Worm (Caenorhabditis elegans) whole organism, L4 larva: Measurements from ENCODE around the gene T08D10.5.

ENCODE experiments used
- D1046.2 ChIP-seq: fragments of 200-800 bp; sonication (Bioruptor generic); IDR thresholded peaks from 2 replicates; pipeline ENCODE4 v1.3.6; 2022; ENCODE audit warnings: missing genetic modification characterization, missing compliant biosample characterization
- F10B5.3 ChIP-seq: sonication (generic microtip); optimal IDR thresholded peaks from 2 replicates; lab custom pipeline; 2016; ENCODE audit warnings: mild to moderate bottlenecking, missing genetic modification characterization, missing compliant biosample characterization
- F26F4.8 ChIP-seq: fragments of 200-800 bp; sonication (Bioruptor generic); conservative IDR thresholded peaks from 2 replicates; pipeline ENCODE4 v1.3.6; 2022; ENCODE audit warnings: missing genetic modification characterization, missing compliant biosample characterization
- F37D6.2 ChIP-seq: sonication (generic microtip); optimal IDR thresholded peaks from 2 replicates; lab custom pipeline; 2016; ENCODE audit warnings: mild to moderate bottlenecking, missing genetic modification characterization, missing compliant biosample characterization
- F49E8.2 ChIP-seq: sonication (generic microtip); optimal IDR thresholded peaks from 2 replicates; lab custom pipeline; 2016; ENCODE audit warnings: missing compliant biosample characterization, mild to moderate bottlenecking, missing genetic modification characterization, borderline replicate concordance
- T20F7.1 ChIP-seq: fragments of 200-800 bp; sonication (Bioruptor generic); optimal IDR thresholded peaks from 2 replicates; lab custom pipeline; 2018; ENCODE audit warnings: mild to moderate bottlenecking, missing genetic modification characterization, missing compliant biosample characterization
- T26A8.4 ChIP-seq: fragments of 200-800 bp; sonication (Bioruptor generic); IDR thresholded peaks from 2 replicates; pipeline ENCODE4 v1.3.6; 2022; ENCODE audit warnings: missing genetic modification characterization, missing compliant biosample characterization
- Y75B8A.6 ChIP-seq: fragments of 200-800 bp; sonication (Bioruptor generic); IDR thresholded peaks from 2 replicates; pipeline ENCODE4 v1.3.6; 2022; ENCODE audit warnings: missing genetic modification reagents, missing genetic modification characterization, missing compliant biosample characterization
- ZK337.2 ChIP-seq: fragments of 200-800 bp; sonication (Bioruptor generic); IDR thresholded peaks from 2 replicates; pipeline ENCODE4 v1.3.6; 2022; ENCODE audit warnings: missing genetic modification reagents, missing genetic modification characterization, missing compliant biosample characterization
- ZK546.5 ChIP-seq, 2 experiments: sonication (generic microtip); optimal IDR thresholded peaks; 2 replicates each; lab custom pipeline; 2017; ENCODE audit warnings: missing biosample characterization in 2 of 2, missing genetic modification characterization in 2 of 2
- aha-1 ChIP-seq: fragments of 150-350 bp; peaks from one replicate; lab custom pipeline; 2014; ENCODE audit warnings: missing biosample characterization, missing genetic modification characterization
- arid-1 ChIP-seq: fragments of 200-800 bp; sonication (Bioruptor generic); conservative IDR thresholded peaks from 2 replicates; pipeline ENCODE4 v1.3.6; 2022; ENCODE audit warnings: missing genetic modification reagents, missing genetic modification characterization, missing compliant biosample characterization
- ctbp-1 ChIP-seq: fragments of 200-800 bp; sonication (Bioruptor generic); IDR thresholded peaks from 2 replicates; pipeline ENCODE4 v1.3.6; 2022; ENCODE audit warnings: missing genetic modification reagents, missing genetic modification characterization, missing compliant biosample characterization
- daf-16 ChIP-seq, 3 experiments: sonication (generic microtip); optimal IDR thresholded peaks; 2 replicates each; lab custom pipeline; 2016 to 2017; ENCODE audit warnings: missing genetic modification characterization in 3 of 3, missing genetic modification reagents in 3 of 3, mild to moderate bottlenecking in 2 of 3, missing compliant biosample characterization in 2 of 3, missing biosample characterization in 1 of 3, moderate library complexity in 1 of 3
- daf-19 ChIP-seq: fragments of 200-800 bp; sonication (Bioruptor generic); conservative IDR thresholded peaks from 2 replicates; pipeline ENCODE4 v1.3.6; 2022; ENCODE audit warnings: missing genetic modification characterization, missing compliant biosample characterization
- dmd-6 ChIP-seq: fragments of 200-800 bp; sonication (Bioruptor generic); IDR thresholded peaks from 2 replicates; pipeline ENCODE4 v1.3.6; 2022; ENCODE audit warnings: missing genetic modification reagents, missing genetic modification characterization, missing compliant biosample characterization
- dmd-9 ChIP-seq: fragments of 200-800 bp; sonication (Bioruptor generic); IDR thresholded peaks from 2 replicates; pipeline ENCODE4 v1.3.6; 2022; ENCODE audit warnings: missing genetic modification reagents, missing genetic modification characterization, missing compliant biosample characterization
- dve-1 ChIP-seq: sonication (generic microtip); optimal IDR thresholded peaks from 2 replicates; lab custom pipeline; 2017; ENCODE audit warnings: antibody characterized with exemption, mild to moderate bottlenecking, missing genetic modification characterization, missing compliant biosample characterization; ENCODE audit not compliant: insufficient read depth
- egl-43 ChIP-seq: fragments of 200-800 bp; sonication (Bioruptor generic); IDR thresholded peaks from 2 replicates; pipeline ENCODE4 v1.3.6; 2022; ENCODE audit warnings: missing genetic modification reagents, missing genetic modification characterization, missing compliant biosample characterization
- fkh-10 ChIP-seq: fragments of 150-350 bp; optimal IDR thresholded peaks from 2 replicates; lab custom pipeline; 2014; ENCODE audit warnings: missing biosample characterization, missing genetic modification reagents, missing genetic modification characterization
- hlh-11 ChIP-seq: fragments of 200-800 bp; sonication (Bioruptor generic); optimal IDR thresholded peaks from 2 replicates; lab custom pipeline; 2018; ENCODE audit warnings: mild to moderate bottlenecking, missing genetic modification characterization, missing compliant biosample characterization
- lin-1 ChIP-seq: fragments of 200-800 bp; sonication (Bioruptor generic); IDR thresholded peaks from 2 replicates; pipeline ENCODE4 v1.3.6; 2022; ENCODE audit warnings: missing genetic modification reagents, missing genetic modification characterization, missing compliant biosample characterization
- lin-13 ChIP-seq: fragments of 150-350 bp; optimal IDR thresholded peaks from 2 replicates; lab custom pipeline; 2014; ENCODE audit warnings: missing biosample characterization, missing genetic modification reagents, missing genetic modification characterization
- lin-29 ChIP-seq: fragments of 200-800 bp; sonication (Bioruptor generic); IDR thresholded peaks from 2 replicates; pipeline ENCODE4 v1.3.6; 2022; ENCODE audit warnings: missing genetic modification reagents, missing genetic modification characterization, missing compliant biosample characterization
- madf-9 ChIP-seq: fragments of 200-800 bp; sonication (Bioruptor generic); conservative IDR thresholded peaks from 2 replicates; pipeline ENCODE4 v1.3.6; 2022; ENCODE audit warnings: missing genetic modification reagents, missing genetic modification characterization, missing compliant biosample characterization
- mdt-29 ChIP-seq: fragments of 200-800 bp; sonication (Bioruptor generic); IDR thresholded peaks from 2 replicates; pipeline ENCODE4 v1.3.6; 2022; ENCODE audit warnings: missing genetic modification reagents, missing genetic modification characterization, missing compliant biosample characterization
- mes-2 ChIP-seq: sonication (generic microtip); optimal IDR thresholded peaks from 2 replicates; lab custom pipeline; 2016; ENCODE audit warnings: missing genotype, mild to moderate bottlenecking, missing genetic modification characterization, missing compliant biosample characterization; ENCODE audit not compliant: poor library complexity, severe bottlenecking
- nhr-102 ChIP-seq: sonication (generic microtip); optimal IDR thresholded peaks from 2 replicates; lab custom pipeline; 2016; ENCODE audit warnings: mild to moderate bottlenecking, missing genetic modification characterization, moderate library complexity, missing compliant biosample characterization
- nhr-111 ChIP-seq: fragments of 200-800 bp; sonication (Bioruptor generic); optimal IDR thresholded peaks from 2 replicates; lab custom pipeline; 2018; ENCODE audit warnings: mild to moderate bottlenecking, missing genetic modification characterization, missing compliant biosample characterization
- nhr-237 ChIP-seq: sonication (generic microtip); optimal IDR thresholded peaks from 2 replicates; lab custom pipeline; 2017; ENCODE audit warnings: missing biosample characterization, missing genetic modification characterization
- nhr-25 ChIP-seq: sonication (generic microtip); optimal IDR thresholded peaks from 2 replicates; lab custom pipeline; 2017; ENCODE audit warnings: missing genetic modification characterization, mild to moderate bottlenecking, missing compliant biosample characterization, antibody characterized with exemption, moderate library complexity, borderline replicate concordance; ENCODE audit not compliant: insufficient read depth
- nhr-28 ChIP-seq: fragments of 150-350 bp; optimal IDR thresholded peaks from 2 replicates; lab custom pipeline; 2014; ENCODE audit warnings: missing biosample characterization, missing genetic modification characterization
- nhr-41 ChIP-seq: fragments of 200-800 bp; sonication (Bioruptor generic); IDR thresholded peaks from 2 replicates; pipeline ENCODE4 v1.3.6; 2022; ENCODE audit warnings: missing genetic modification reagents, missing genetic modification characterization, missing compliant biosample characterization
- nhr-48 ChIP-seq: sonication (generic microtip); optimal IDR thresholded peaks from 2 replicates; lab custom pipeline; 2016; ENCODE audit warnings: mild to moderate bottlenecking, missing genetic modification characterization, missing compliant biosample characterization
- nhr-6 ChIP-seq: fragments of 150-350 bp; optimal IDR thresholded peaks from 2 replicates; lab custom pipeline; 2014; ENCODE audit warnings: missing biosample characterization, missing genetic modification characterization
- nhr-77 ChIP-seq: fragments of 150-350 bp; optimal IDR thresholded peaks from 2 replicates; lab custom pipeline; 2014; ENCODE audit warnings: missing biosample characterization, missing genetic modification characterization
- pha-4 ChIP-seq, 2 experiments: fragments of 150-350 bp in 1 of 2; fragments of 200-800 bp in 1 of 2; sonication (Bioruptor generic) in 1 of 2; IDR thresholded peaks in 1 of 2; optimal IDR thresholded peaks in 1 of 2; 2 replicates each; pipeline versions ENCODE4 v1.3.6 to Lab custom; 2014 to 2022; ENCODE audit warnings: missing genetic modification characterization in 2 of 2, missing genetic modification reagents in 2 of 2, missing biosample characterization in 1 of 2, missing compliant biosample characterization in 1 of 2
- php-3 ChIP-seq: fragments of 200-800 bp; sonication (Bioruptor generic); IDR thresholded peaks from 2 replicates; pipeline ENCODE4 v1.3.6; 2022; ENCODE audit warnings: missing genetic modification reagents, missing genetic modification characterization, missing compliant biosample characterization
- saeg-2 ChIP-seq: fragments of 200-800 bp; sonication (Bioruptor generic); IDR thresholded peaks from 2 replicates; pipeline ENCODE4 v1.3.6; 2022; ENCODE audit warnings: missing genetic modification reagents, missing genetic modification characterization, missing compliant biosample characterization
- set-16 ChIP-seq: fragments of 200-800 bp; sonication (Bioruptor generic); IDR thresholded peaks from 2 replicates; pipeline ENCODE4 v1.3.6; 2022; ENCODE audit warnings: missing genetic modification reagents, missing genetic modification characterization, missing compliant biosample characterization
- snpc-1.2 ChIP-seq: fragments of 200-800 bp; sonication (Bioruptor generic); IDR thresholded peaks from 2 replicates; pipeline ENCODE4 v1.3.6; 2022; ENCODE audit warnings: missing genetic modification reagents, missing genetic modification characterization, missing compliant biosample characterization
- spr-3 ChIP-seq: fragments of 200-800 bp; sonication (Bioruptor generic); optimal IDR thresholded peaks from 2 replicates; lab custom pipeline; 2018; ENCODE audit warnings: mild to moderate bottlenecking, missing genetic modification characterization, missing compliant biosample characterization
- tag-97 ChIP-seq: fragments of 200-800 bp; sonication (Bioruptor generic); IDR thresholded peaks from 2 replicates; pipeline ENCODE4 v1.3.6; 2022; ENCODE audit warnings: missing genetic modification characterization, missing compliant biosample characterization
- tra-1 ChIP-seq: fragments of 200-800 bp; sonication (Bioruptor generic); IDR thresholded peaks from 2 replicates; pipeline ENCODE4 v1.3.6; 2022; ENCODE audit warnings: missing genetic modification reagents, missing genetic modification characterization, missing compliant biosample characterization
- unc-130 ChIP-seq: sonication (generic microtip); optimal IDR thresholded peaks from 2 replicates; lab custom pipeline; 2016; ENCODE audit warnings: missing genetic modification reagents, missing genetic modification characterization, missing compliant biosample characterization
- unc-62 ChIP-seq, 3 experiments: fragments of 150-350 bp in 1 of 3; sonication (generic microtip); optimal IDR thresholded peaks in 2 of 3; peaks in 1 of 3; 1 replicate in 1 of 3; 2 replicates in 2 of 3; lab custom pipeline; 2014 to 2017; ENCODE audit warnings: missing biosample characterization in 3 of 3, missing genetic modification characterization in 3 of 3, missing genetic modification reagents in 3 of 3, missing genotype in 1 of 3
- vab-7 ChIP-seq: fragments of 200-800 bp; sonication (Bioruptor generic); IDR thresholded peaks from 2 replicates; pipeline ENCODE4 v1.3.6; 2022; ENCODE audit warnings: missing genetic modification reagents, missing genetic modification characterization, missing compliant biosample characterization

The T08D10.5 gene

ce11 chrX:11993327-11993726 lies 36.0 kb downstream of the T08D10.5 start:
- no peak for TF ChIP-seq ZK546.5 (tag; optimal IDR thresholded peaks at IDR 0.05; lab: Kevin White, UChicago)
- 0 out of 2 replicates have a peak, but pooled peaks have one; percentile 18 for TF ChIP-seq madf-9 (GFP tag; lab: Robert Waterston, UW)
- no peak for TF ChIP-seq F49E8.2 (tag; lab: Kevin White, UChicago)
- TF ChIP-seq unc-62 (GFP tag; optimal IDR thresholded peaks at IDR 0.05 in 1 of 2; lab: Kevin White, UChicago), result no peak
- TF ChIP-seq unc-62 (tag; optimal IDR thresholded peaks at IDR 0.05; lab: Kevin White, UChicago), result no peak
- TF ChIP-seq ZK337.2, result peak; percentile 28; the same call in 1 of the 2 replicates
- peak; percentile 10 for TF ChIP-seq lin-13 (GFP tag; lab: Kevin White, UChicago)
- TF ChIP-seq F26F4.8 (GFP tag; lab: Robert Waterston, UW), result no peak
- no peak for TF ChIP-seq fkh-10
- TF ChIP-seq lin-29, result 0 out of 2 replicates have a peak, but pooled peaks have one; percentile 34
- peak; percentile 48 for TF ChIP-seq mes-2
- TF ChIP-seq mdt-29 (GFP tag; lab: Robert Waterston, UW), result 0 out of 2 replicates have a peak, but pooled peaks have one; percentile 22
- TF ChIP-seq tra-1 (GFP tag; lab: Robert Waterston, UW), result 0 out of 2 replicates have a peak, but pooled peaks have one; percentile 24
- 0 out of 2 replicates have a peak, but pooled peaks have one; percentile 31 for TF ChIP-seq lin-1 (GFP tag; lab: Robert Waterston, UW)
- no peak for TF ChIP-seq unc-130 (GFP tag; lab: Kevin White, UChicago)
- TF ChIP-seq daf-16 (GFP tag; optimal IDR thresholded peaks at IDR 0.05; lab: Kevin White, UChicago), result peak in 1 of 2 experiments; percentile 18
- peak; percentile 73 for TF ChIP-seq daf-16 (tag; optimal IDR thresholded peaks at IDR 0.05; lab: Kevin White, UChicago)
- no peak for TF ChIP-seq nhr-77 (tag; lab: Kevin White, UChicago)
- TF ChIP-seq dve-1 (tag; lab: Kevin White, UChicago), result peak; percentile 11
- no peak for TF ChIP-seq nhr-28 (tag; lab: Kevin White, UChicago)
- peak; percentile 4 for TF ChIP-seq hlh-11
- TF ChIP-seq saeg-2 (GFP tag; lab: Robert Waterston, UW), result no peak
- TF ChIP-seq pha-4 (GFP tag; IDR thresholded peaks at IDR 0.05; lab: Robert Waterston, UW), result peak; percentile 60
- TF ChIP-seq pha-4 (tag; optimal IDR thresholded peaks at IDR 0.05; lab: Kevin White, UChicago), result no peak
- TF ChIP-seq aha-1, result peak; percentile 17
- TF ChIP-seq dmd-9 (GFP tag; lab: Robert Waterston, UW), result peak; percentile 57; the same call in 1 of the 2 replicates
- peak; percentile 64 for TF ChIP-seq arid-1
- peak; percentile 79 for TF ChIP-seq snpc-1.2 (GFP tag; lab: Robert Waterston, UW)
- no peak for TF ChIP-seq nhr-102 (tag; lab: Kevin White, UChicago)
- TF ChIP-seq dmd-6 (GFP tag; lab: Robert Waterston, UW), result 0 out of 2 replicates have a peak, but pooled peaks have one; percentile 10
- TF ChIP-seq daf-19 (GFP tag; lab: Robert Waterston, UW), result peak; percentile 43; the same call in 1 of the 2 replicates
- 0 out of 2 replicates have a peak, but pooled peaks have one; percentile 63 for TF ChIP-seq egl-43 (GFP tag; lab: Robert Waterston, UW)
- no peak for TF ChIP-seq nhr-6 (tag; lab: Kevin White, UChicago)
- peak; percentile 42; the same call in 1 of the 2 replicates for TF ChIP-seq T26A8.4
- 0 out of 2 replicates have a peak, but pooled peaks have one; percentile 21 for TF ChIP-seq ctbp-1 (GFP tag; lab: Robert Waterston, UW)
- 0 out of 2 replicates have a peak, but pooled peaks have one; percentile 8 for TF ChIP-seq php-3
- TF ChIP-seq tag-97 (GFP tag; lab: Robert Waterston, UW), result no peak
- peak; percentile 49; the same call in 1 of the 2 replicates for TF ChIP-seq nhr-41 (GFP tag; lab: Robert Waterston, UW)
- TF ChIP-seq nhr-25 (tag; lab: Kevin White, UChicago), result no peak
- no peak for TF ChIP-seq spr-3 (GFP tag; lab: Kevin White, UChicago)
- peak; percentile 53; the same call in 1 of the 2 replicates for TF ChIP-seq vab-7 (GFP tag; lab: Robert Waterston, UW)
- TF ChIP-seq nhr-48, result no peak
- TF ChIP-seq nhr-237 (tag; lab: Kevin White, UChicago), result no peak
- 0 out of 2 replicates have a peak, but pooled peaks have one; percentile 29 for TF ChIP-seq Y75B8A.6 (GFP tag; lab: Robert Waterston, UW)
- no peak for TF ChIP-seq T20F7.1 (GFP tag; lab: Kevin White, UChicago)
- TF ChIP-seq D1046.2 (GFP tag; lab: Robert Waterston, UW), result 0 out of 2 replicates have a peak, but pooled peaks have one; percentile 64
- TF ChIP-seq F37D6.2 (tag; lab: Kevin White, UChicago), result no peak
- TF ChIP-seq F10B5.3 (tag; lab: Kevin White, UChicago), result no peak
- TF ChIP-seq set-16, result no peak; the same call in 1 of the 2 replicates
- TF ChIP-seq nhr-111 (GFP tag; lab: Kevin White, UChicago), result no peak
